Worm (Caenorhabditis elegans) whole organism, L4/young adult: ENCODE results near the gene ant-1.3.

ENCODE experiments used
- W03F9.2 ChIP-seq: fragments of 150-350 bp; optimal IDR thresholded peaks from 2 replicates; lab custom pipeline; 2014; ENCODE audit warnings: missing biosample characterization, missing genetic modification characterization
- him-1 ChIP-seq: sonication (generic microtip); optimal IDR thresholded peaks from 2 replicates; lab custom pipeline; 2016; ENCODE audit warnings: missing genotype, missing genetic modification reagents, missing genetic modification characterization, missing compliant biosample characterization

- TF ChIP-seq him-1 (tag; lab: Kevin White, UChicago) (no peak), W03F9.2 (no peak)
These were observed 26.6 kb downstream of the ant-1.3 start, which contains the start of gene ins-7 for ce11 chrIV:9682514-9682913.
